Worm (Caenorhabditis elegans) whole organism, L1 larva: ENCODE results near the gene ZK512.1.

Experiments used
- C34B4.2 ChIP-seq: sonication (generic microtip); optimal IDR thresholded peaks from 2 replicates; lab custom pipeline; 2017; ENCODE audit warnings: mild to moderate bottlenecking, missing genetic modification characterization, missing compliant biosample characterization
- F16B12.6 ChIP-seq: fragments of 150-350 bp; optimal IDR thresholded peaks from 2 replicates; lab custom pipeline; 2014; ENCODE audit warnings: missing biosample characterization, missing genetic modification characterization
- alr-1 ChIP-seq: fragments of 200-800 bp; sonication (Bioruptor generic); optimal IDR thresholded peaks from 2 replicates; lab custom pipeline; 2018; ENCODE audit warnings: borderline replicate concordance, mild to moderate bottlenecking, missing genetic modification characterization, missing compliant biosample characterization
- aly-2 ChIP-seq: fragments of 150-350 bp; optimal IDR thresholded peaks from 2 replicates; lab custom pipeline; 2014; ENCODE audit warnings: missing biosample characterization, missing genetic modification characterization
- blmp-1 ChIP-seq: fragments of 150-350 bp; optimal IDR thresholded peaks from 2 replicates; lab custom pipeline; 2014; ENCODE audit warnings: missing biosample characterization, missing genetic modification characterization
- ceh-82 ChIP-seq, 3 experiments: fragments of 150-350 bp in 1 of 3; sonication (generic microtip) in 2 of 3; optimal IDR thresholded peaks; 2 replicates each; lab custom pipeline; 2014 to 2017; ENCODE audit warnings: missing biosample characterization in 3 of 3, missing genetic modification characterization in 3 of 3
- ceh-88 ChIP-seq: fragments of 200-800 bp; sonication (Bioruptor generic); IDR thresholded peaks from 2 replicates; pipeline ENCODE4 v1.3.6; 2022; ENCODE audit warnings: missing genetic modification characterization, missing compliant biosample characterization
- ceh-90 ChIP-seq: sonication (generic microtip); optimal IDR thresholded peaks from 2 replicates; lab custom pipeline; 2016; ENCODE audit warnings: missing genetic modification characterization, missing compliant biosample characterization
- ces-1 ChIP-seq: fragments of 150-350 bp; optimal IDR thresholded peaks from 2 replicates; lab custom pipeline; 2014; ENCODE audit warnings: missing biosample characterization, missing genetic modification reagents, missing genetic modification characterization
- dpl-1 ChIP-seq, 3 experiments: fragments of 150-350 bp in 2 of 3; sonication (generic microtip) in 1 of 3; optimal IDR thresholded peaks; 2 replicates each; lab custom pipeline; 2014 to 2017; ENCODE audit warnings: missing biosample characterization in 3 of 3, missing genetic modification characterization in 3 of 3, missing genetic modification reagents in 3 of 3
- dsc-1 ChIP-seq: sonication (generic microtip); optimal IDR thresholded peaks from 2 replicates; lab custom pipeline; 2016; ENCODE audit warnings: mild to moderate bottlenecking, missing genetic modification characterization, missing compliant biosample characterization
- efl-1 ChIP-seq, 4 experiments: fragments of 150-350 bp; optimal IDR thresholded peaks in 3 of 4; peaks in 1 of 4; 1 replicate in 1 of 4; 2 replicates in 3 of 4; lab custom pipeline; 2014; ENCODE audit warnings: missing biosample characterization in 2 of 4, missing genetic modification characterization in 2 of 4, missing genetic modification reagents in 2 of 4
- egl-13 ChIP-seq: sonication (generic microtip); optimal IDR thresholded peaks from 2 replicates; lab custom pipeline; 2016; ENCODE audit warnings: missing genotype, missing genetic modification reagents, missing genetic modification characterization, missing compliant biosample characterization
- egl-27 ChIP-seq, 2 experiments: fragments of 150-350 bp in 1 of 2; sonication (generic microtip); optimal IDR thresholded peaks; 3 replicates each; lab custom pipeline; 2017 to 2018; ENCODE audit warnings: missing biosample characterization in 2 of 2, missing genetic modification characterization in 2 of 2, missing genetic modification reagents in 2 of 2
- elt-2 ChIP-seq: sonication (generic microtip); optimal IDR thresholded peaks from 2 replicates; lab custom pipeline; 2016; ENCODE audit warnings: missing genetic modification characterization, mild to moderate bottlenecking, inconsistent platforms, missing compliant biosample characterization, missing genetic modification reagents
- ets-5 ChIP-seq: fragments of 200-800 bp; sonication (Bioruptor generic); IDR thresholded peaks from 2 replicates; pipeline ENCODE4 v1.3.6; 2022; ENCODE audit warnings: missing genetic modification characterization, missing compliant biosample characterization
- fkh-4 ChIP-seq: sonication (generic microtip); optimal IDR thresholded peaks from 2 replicates; lab custom pipeline; 2016; ENCODE audit warnings: missing compliant biosample characterization, missing genetic modification characterization, borderline replicate concordance
- grh-1 ChIP-seq: fragments of 200-800 bp; sonication (Bioruptor generic); IDR thresholded peaks from 2 replicates; pipeline ENCODE4 v1.3.6; 2022; ENCODE audit warnings: missing genetic modification reagents, missing genetic modification characterization, missing compliant biosample characterization
- hlh-4 ChIP-seq: sonication (generic microtip); optimal IDR thresholded peaks from 2 replicates; lab custom pipeline; 2016; ENCODE audit warnings: mild to moderate bottlenecking, missing genetic modification characterization, missing compliant biosample characterization
- irx-1 ChIP-seq: sonication (generic microtip); optimal IDR thresholded peaks from 2 replicates; lab custom pipeline; 2016; ENCODE audit warnings: missing genetic modification characterization, missing compliant biosample characterization
- isw-1 ChIP-seq: fragments of 200-800 bp; sonication (Bioruptor generic); IDR thresholded peaks from 2 replicates; pipeline ENCODE4 v1.3.6; 2022; ENCODE audit warnings: missing genetic modification characterization, missing compliant biosample characterization
- lin-14 ChIP-seq: fragments of 200-800 bp; sonication (Bioruptor generic); optimal IDR thresholded peaks from 2 replicates; lab custom pipeline; 2018; ENCODE audit warnings: mild to moderate bottlenecking, missing genetic modification characterization, moderate library complexity, missing compliant biosample characterization
- lin-15B ChIP-seq: fragments of 150-350 bp; sonication (generic microtip); optimal IDR thresholded peaks from 3 replicates; lab custom pipeline; 2014; ENCODE audit warnings: missing biosample characterization, missing genetic modification characterization
- lin-35 ChIP-seq, 2 experiments: fragments of 150-350 bp; optimal IDR thresholded peaks; 2 replicates each; lab custom pipeline; 2014; ENCODE audit warnings: missing biosample characterization in 2 of 2, missing genetic modification characterization in 2 of 2, missing genetic modification reagents in 2 of 2
- lin-39 ChIP-seq: fragments of 150-350 bp; optimal IDR thresholded peaks from 2 replicates; lab custom pipeline; 2014; ENCODE audit warnings: missing biosample characterization, missing genetic modification reagents, missing genetic modification characterization
- mdl-1 ChIP-seq, 2 experiments: fragments of 150-350 bp; optimal IDR thresholded peaks; 2 replicates each; lab custom pipeline; 2014 to 2017; ENCODE audit warnings: missing biosample characterization in 2 of 2, missing genetic modification characterization in 2 of 2, inconsistent platforms in 1 of 2
- mef-2 ChIP-seq: fragments of 150-350 bp; optimal IDR thresholded peaks from 2 replicates; lab custom pipeline; 2014; ENCODE audit warnings: missing biosample characterization, missing genetic modification characterization
- nhr-19 ChIP-seq: fragments of 200-800 bp; sonication (Bioruptor generic); conservative IDR thresholded peaks from 2 replicates; pipeline ENCODE4 v1.3.6; 2022; ENCODE audit warnings: missing genetic modification characterization, missing compliant biosample characterization
- nhr-71 ChIP-seq: sonication (generic microtip); optimal IDR thresholded peaks from 2 replicates; lab custom pipeline; 2016; ENCODE audit warnings: mild to moderate bottlenecking, missing genetic modification characterization, moderate library complexity, missing compliant biosample characterization
- nhr-76 ChIP-seq: sonication (generic microtip); optimal IDR thresholded peaks from 2 replicates; lab custom pipeline; 2017; ENCODE audit warnings: missing biosample characterization, missing genetic modification characterization
- nhr-77 ChIP-seq: fragments of 150-350 bp; optimal IDR thresholded peaks from 2 replicates; lab custom pipeline; 2014; ENCODE audit warnings: missing biosample characterization, missing genetic modification characterization
- nhr-84 ChIP-seq: sonication (generic microtip); optimal IDR thresholded peaks from 2 replicates; lab custom pipeline; 2017; ENCODE audit warnings: missing biosample characterization, missing genetic modification characterization
- pag-3 ChIP-seq: sonication (generic microtip); optimal IDR thresholded peaks from 2 replicates; lab custom pipeline; 2017; ENCODE audit warnings: missing genetic modification characterization, mild to moderate bottlenecking, missing compliant biosample characterization, antibody characterized with exemption, borderline replicate concordance; ENCODE audit not compliant: insufficient read depth
- pax-3 ChIP-seq: fragments of 200-800 bp; sonication (Bioruptor generic); optimal IDR thresholded peaks from 2 replicates; lab custom pipeline; 2018; ENCODE audit warnings: mild to moderate bottlenecking, missing genetic modification characterization, moderate library complexity, missing compliant biosample characterization
- skn-1 ChIP-seq: fragments of 150-350 bp; optimal IDR thresholded peaks from 2 replicates; lab custom pipeline; 2014; ENCODE audit warnings: missing biosample characterization, missing genetic modification characterization
- snpc-4 ChIP-seq: fragments of 150-350 bp; optimal IDR thresholded peaks from 2 replicates; lab custom pipeline; 2014; ENCODE audit warnings: missing biosample characterization, missing genetic modification characterization
- snu-23 ChIP-seq: sonication (generic microtip); optimal IDR thresholded peaks from 2 replicates; lab custom pipeline; 2016; ENCODE audit warnings: missing genetic modification characterization, missing compliant biosample characterization
- swsn-7 ChIP-seq: sonication (generic microtip); optimal IDR thresholded peaks from 2 replicates; lab custom pipeline; 2016; ENCODE audit warnings: missing genetic modification characterization, missing compliant biosample characterization
- tbx-2 ChIP-seq: sonication (generic microtip); optimal IDR thresholded peaks from 2 replicates; lab custom pipeline; 2016; ENCODE audit warnings: missing genetic modification characterization, missing compliant biosample characterization
- tlp-1 ChIP-seq: fragments of 150-350 bp; optimal IDR thresholded peaks from 2 replicates; lab custom pipeline; 2014; ENCODE audit warnings: missing biosample characterization, missing genetic modification characterization
- unc-130 ChIP-seq: fragments of 150-350 bp; optimal IDR thresholded peaks from 2 replicates; lab custom pipeline; 2017; ENCODE audit warnings: missing biosample characterization, missing genetic modification characterization, inconsistent platforms
- unc-62 ChIP-seq: fragments of 150-350 bp; optimal IDR thresholded peaks from 2 replicates; lab custom pipeline; 2014; ENCODE audit warnings: missing biosample characterization, missing genetic modification reagents, missing genetic modification characterization
- unc-86 ChIP-seq: sonication (generic microtip); optimal IDR thresholded peaks from 2 replicates; lab custom pipeline; 2016; ENCODE audit warnings: missing genetic modification characterization, missing compliant biosample characterization
- xbp-1 ChIP-seq: sonication (generic microtip); optimal IDR thresholded peaks from 2 replicates; lab custom pipeline; 2016; ENCODE audit warnings: missing genetic modification characterization, missing compliant biosample characterization
- zip-4 ChIP-seq: fragments of 200-800 bp; sonication (Bioruptor generic); optimal IDR thresholded peaks from 2 replicates; lab custom pipeline; 2018; ENCODE audit warnings: mild to moderate bottlenecking, missing genetic modification characterization, moderate library complexity, missing compliant biosample characterization

Gene ZK512.1

ce11 chrIII:9089325-9089823 lies 25.4 kb upstream of the ZK512.1 start, which contains the start of the genes mccc-2 and mrpl-44 (continued):
- TF ChIP-seq nhr-19 (GFP tag; lab: Robert Waterston, UW) (0 out of 2 replicates have a peak, but pooled peaks have one; percentile 7), tbx-2 (tag; lab: Kevin White, UChicago) (no peak), ceh-82 (tag; optimal IDR thresholded peaks at IDR 0.05; lab: Kevin White, UChicago) (peak in 2 of 3 experiments; percentile 14 to 25), egl-27 (tag; optimal IDR thresholded peaks at IDR 0.05; lab: Kevin White, UChicago) (no peak), swsn-7 (peak; percentile 30), nhr-76 (tag; lab: Kevin White, UChicago) (no peak), nhr-77 (no peak), nhr-71 (tag; lab: Kevin White, UChicago) (no peak), dpl-1 (GFP tag; optimal IDR thresholded peaks at IDR 0.05; lab: Kevin White, UChicago) (peak; percentile 83 to 92 (median 92)), pax-3 (tag; lab: Kevin White, UChicago) (no peak), unc-130 (tag; lab: Kevin White, UChicago) (no peak), snpc-4 (no peak), ceh-88 (GFP tag; lab: Robert Waterston, UW) (no peak), ces-1 (GFP tag; lab: Kevin White, UChicago) (no peak), skn-1 (tag; lab: Kevin White, UChicago) (no peak), elt-2 (no peak), egl-13 (no peak), ceh-90 (tag; lab: Kevin White, UChicago) (no peak), efl-1 (optimal IDR thresholded peaks at IDR 0.05; lab: Kevin White, UChicago) (peak; percentile 35 to 92), efl-1 (GFP tag; optimal IDR thresholded peaks at IDR 0.05 in 1 of 2; lab: Kevin White, UChicago) (peak; percentile 92 to 99), aly-2 (tag; lab: Kevin White, UChicago) (no peak), F16B12.6 (tag; lab: Kevin White, UChicago) (peak; percentile 23), grh-1 (GFP tag; lab: Robert Waterston, UW) (no peak), nhr-84 (tag; lab: Kevin White, UChicago) (no peak), fkh-4 (tag; lab: Kevin White, UChicago) (no peak), lin-39 (no peak), lin-15B (tag; lab: Kevin White, UChicago) (peak; percentile 33), hlh-4 (tag; lab: Kevin White, UChicago) (no peak), xbp-1 (tag; lab: Kevin White, UChicago) (peak; percentile 33), unc-62 (GFP tag; lab: Kevin White, UChicago) (no peak)

ce11 chrIII:9091392-9092291 lies 23.1 kb upstream of the ZK512.1 start, which contains the start of gene glp-1:
Gene glp-1, plus strand, starts transcription at chrIII:9092241.
- TF ChIP-seq lin-35 (GFP tag; optimal IDR thresholded peaks at IDR 0.05; lab: Kevin White, UChicago) (no peak), mdl-1 (tag; optimal IDR thresholded peaks at IDR 0.05; lab: Kevin White, UChicago) (no peak), F16B12.6 (tag; lab: Kevin White, UChicago) (no peak), pag-3 (tag; lab: Kevin White, UChicago) (no peak), blmp-1 (tag; lab: Kevin White, UChicago) (peak; percentile 68), egl-27 (tag; optimal IDR thresholded peaks at IDR 0.05; lab: Kevin White, UChicago) (no peak), pax-3 (tag; lab: Kevin White, UChicago) (no peak)

ce11 chrIII:9101212-9101611 lies 13.5 kb upstream of the ZK512.1 start, which contains the start of gene ZK507.1:
Gene ZK507.1, minus strand, starts transcription at chrIII:9101312.
- TF ChIP-seq irx-1 (tag; lab: Kevin White, UChicago) (no peak), zip-4 (GFP tag; lab: Kevin White, UChicago) (no peak), unc-86 (tag; lab: Kevin White, UChicago) (no peak), snu-23 (GFP tag; lab: Kevin White, UChicago) (no peak), dsc-1 (tag; lab: Kevin White, UChicago) (no peak), lin-14 (GFP tag; lab: Kevin White, UChicago) (no peak), mef-2 (tag; lab: Kevin White, UChicago) (no peak), lin-15B (tag; lab: Kevin White, UChicago) (no peak), grh-1 (GFP tag; lab: Robert Waterston, UW) (no peak), tlp-1 (no peak), alr-1 (no peak), isw-1 (no peak), C34B4.2 (no peak), ets-5 (GFP tag; lab: Robert Waterston, UW) (no peak), pax-3 (tag; lab: Kevin White, UChicago) (no peak)
